Worm (Caenorhabditis elegans): ENCODE measurements around the gene eif-3.B.

- TF ChIP-seq nhr-76 (tag; optimal IDR thresholded peaks at IDR 0.05) (no peak), pqm-1 (tag; optimal IDR thresholded peaks at IDR 0.05) (no peak), nhr-25 (tag; optimal IDR thresholded peaks at IDR 0.05) (peak; percentile 89), egl-27 (tag; optimal IDR thresholded peaks at IDR 0.05) (no peak), ama-1 (optimal IDR thresholded peaks at IDR 0.05) (no peak), hmg-11 (tag; optimal IDR thresholded peaks at IDR 0.05) (peak; percentile 77)
These were observed 9.2 kb downstream of the eif-3.B start, which contains the start of gene W01D2.3 for ce11 chrII:14804259-14804899.
